Worm (Caenorhabditis elegans) whole organism, young adult: Measurements from ENCODE around the gene C44B12.6.

ENCODE experiments used
- C17E4.6 ChIP-seq: fragments of 200-800 bp; sonication (Bioruptor generic); IDR thresholded peaks from 2 replicates; pipeline ENCODE4 v1.3.6; 2022; ENCODE audit warnings: missing genetic modification reagents, missing genetic modification characterization, missing compliant biosample characterization
- D2030.7 ChIP-seq: fragments of 200-800 bp; sonication (Bioruptor generic); IDR thresholded peaks from 2 replicates; pipeline ENCODE4 v1.3.6; 2022; ENCODE audit warnings: missing genetic modification reagents, missing genetic modification characterization, missing compliant biosample characterization
- F23B12.7 ChIP-seq: sonication (generic microtip); optimal IDR thresholded peaks from 2 replicates; lab custom pipeline; 2017; ENCODE audit warnings: missing genetic modification characterization, mild to moderate bottlenecking, missing compliant biosample characterization, antibody characterized with exemption, moderate library complexity; ENCODE audit not compliant: insufficient read depth
- K12H6.12 ChIP-seq: fragments of 200-800 bp; sonication (Bioruptor generic); optimal IDR thresholded peaks from 2 replicates; lab custom pipeline; 2018; ENCODE audit warnings: mild to moderate bottlenecking, missing genetic modification characterization, missing compliant biosample characterization
- Y53F4B.3 ChIP-seq: fragments of 200-800 bp; sonication (Bioruptor generic); IDR thresholded peaks from 2 replicates; pipeline ENCODE4 v1.3.6; 2022; ENCODE audit warnings: missing genetic modification reagents, missing genetic modification characterization, missing compliant biosample characterization
- Y67H2A.10 ChIP-seq: fragments of 200-800 bp; sonication (Bioruptor generic); conservative IDR thresholded peaks from 2 replicates; pipeline ENCODE4 v1.3.6; 2022; ENCODE audit warnings: missing genetic modification reagents, missing genetic modification characterization, missing compliant biosample characterization
- aptf-3 ChIP-seq: fragments of 200-800 bp; sonication (Bioruptor generic); IDR thresholded peaks from 2 replicates; pipeline ENCODE4 v1.3.6; 2022; ENCODE audit warnings: missing genetic modification characterization, missing compliant biosample characterization
- atf-7 ChIP-seq: sonication (generic microtip); optimal IDR thresholded peaks from 2 replicates; lab custom pipeline; 2017; ENCODE audit warnings: mild to moderate bottlenecking, missing genetic modification characterization, missing compliant biosample characterization
- attf-5 ChIP-seq: fragments of 200-800 bp; sonication (Bioruptor generic); optimal IDR thresholded peaks from 2 replicates; lab custom pipeline; 2018; ENCODE audit warnings: mild to moderate bottlenecking, missing genetic modification characterization, missing compliant biosample characterization
- bed-2 ChIP-seq: fragments of 200-800 bp; sonication (Bioruptor generic); IDR thresholded peaks from 2 replicates; pipeline ENCODE4 v1.3.6; 2022; ENCODE audit warnings: missing genetic modification reagents, missing genetic modification characterization, missing compliant biosample characterization
- cebp-1 ChIP-seq, 2 experiments: fragments of 200-800 bp in 1 of 2; sonication (Bioruptor generic) in 1 of 2; sonication (generic microtip) in 1 of 2; IDR thresholded peaks in 1 of 2; optimal IDR thresholded peaks in 1 of 2; 2 replicates each; pipeline versions ENCODE4 v1.3.6 to Lab custom; 2017 to 2022; ENCODE audit warnings: missing compliant biosample characterization in 2 of 2, missing genetic modification characterization in 2 of 2, mild to moderate bottlenecking in 1 of 2, missing genetic modification reagents in 1 of 2, moderate library complexity in 1 of 2
- ceh-27 ChIP-seq: fragments of 200-800 bp; sonication (Bioruptor generic); optimal IDR thresholded peaks from 2 replicates; lab custom pipeline; 2018; ENCODE audit warnings: mild to moderate bottlenecking, missing genetic modification characterization, moderate library complexity, missing compliant biosample characterization
- ceh-40 ChIP-seq: fragments of 200-800 bp; sonication (Bioruptor generic); IDR thresholded peaks from 2 replicates; pipeline ENCODE4 v1.3.6; 2022; ENCODE audit warnings: missing genetic modification characterization, missing compliant biosample characterization
- dox-1 ChIP-seq: fragments of 200-800 bp; sonication (Bioruptor generic); IDR thresholded peaks from 2 replicates; pipeline ENCODE4 v1.3.6; 2022; ENCODE audit warnings: missing genetic modification reagents, missing genetic modification characterization, missing compliant biosample characterization
- dpl-1 ChIP-seq: fragments of 150-350 bp; optimal IDR thresholded peaks from 2 replicates; lab custom pipeline; 2014; ENCODE audit warnings: missing biosample characterization, missing genetic modification reagents, missing genetic modification characterization
- egl-18 ChIP-seq: fragments of 200-800 bp; sonication (Bioruptor generic); IDR thresholded peaks from 2 replicates; pipeline ENCODE4 v1.3.6; 2022; ENCODE audit warnings: missing genetic modification reagents, missing genetic modification characterization, missing compliant biosample characterization
- egl-44 ChIP-seq: fragments of 200-800 bp; sonication (Bioruptor generic); IDR thresholded peaks from 2 replicates; pipeline ENCODE4 v1.3.6; 2022; ENCODE audit warnings: missing genetic modification reagents, missing genetic modification characterization, missing compliant biosample characterization
- egrh-3 ChIP-seq: fragments of 200-800 bp; sonication (Bioruptor generic); IDR thresholded peaks from 2 replicates; pipeline ENCODE4 v1.3.6; 2022; ENCODE audit warnings: missing genetic modification reagents, missing genetic modification characterization, missing compliant biosample characterization
- ets-4 ChIP-seq: fragments of 200-800 bp; sonication (Bioruptor generic); optimal IDR thresholded peaks from 2 replicates; lab custom pipeline; 2018; ENCODE audit warnings: mild to moderate bottlenecking, missing genetic modification characterization, missing compliant biosample characterization
- hmg-1.2 ChIP-seq: fragments of 200-800 bp; sonication (Bioruptor generic); IDR thresholded peaks from 2 replicates; pipeline ENCODE4 v1.3.6; 2022; ENCODE audit warnings: missing genetic modification reagents, missing genetic modification characterization, missing compliant biosample characterization
- lin-54 ChIP-seq: fragments of 200-800 bp; sonication (Bioruptor generic); optimal IDR thresholded peaks from 2 replicates; lab custom pipeline; 2018; ENCODE audit warnings: mild to moderate bottlenecking, missing genetic modification characterization, missing compliant biosample characterization
- lsl-1 ChIP-seq: fragments of 200-800 bp; sonication (Bioruptor generic); optimal IDR thresholded peaks from 2 replicates; lab custom pipeline; 2018; ENCODE audit warnings: mild to moderate bottlenecking, missing genetic modification characterization, moderate library complexity, missing compliant biosample characterization
- madf-3 ChIP-seq: fragments of 200-800 bp; sonication (Bioruptor generic); IDR thresholded peaks from 2 replicates; pipeline ENCODE4 v1.3.6; 2022; ENCODE audit warnings: missing genetic modification reagents, missing genetic modification characterization, missing compliant biosample characterization
- mcd-1 ChIP-seq: fragments of 200-800 bp; sonication (Bioruptor generic); IDR thresholded peaks from 2 replicates; pipeline ENCODE4 v1.3.6; 2022; ENCODE audit warnings: missing genetic modification reagents, missing genetic modification characterization, missing compliant biosample characterization
- nfyb-1 ChIP-seq: fragments of 200-800 bp; sonication (Bioruptor generic); IDR thresholded peaks from 2 replicates; pipeline ENCODE4 v1.3.6; 2022; ENCODE audit warnings: missing genetic modification reagents, missing genetic modification characterization, missing compliant biosample characterization
- nhr-27 ChIP-seq: fragments of 200-800 bp; sonication (Bioruptor generic); optimal IDR thresholded peaks from 2 replicates; lab custom pipeline; 2018; ENCODE audit warnings: mild to moderate bottlenecking, missing genetic modification characterization, moderate library complexity, missing compliant biosample characterization
- nhr-90 ChIP-seq: sonication (generic microtip); optimal IDR thresholded peaks from 2 replicates; lab custom pipeline; 2016; ENCODE audit warnings: missing genotype, mild to moderate bottlenecking, missing genetic modification characterization, missing compliant biosample characterization
- repo-1 ChIP-seq: sonication (generic microtip); optimal IDR thresholded peaks from 2 replicates; lab custom pipeline; 2017; ENCODE audit warnings: mild to moderate bottlenecking, missing genetic modification characterization, missing compliant biosample characterization
- sptf-2 ChIP-seq: fragments of 200-800 bp; sonication (Bioruptor generic); optimal IDR thresholded peaks from 2 replicates; lab custom pipeline; 2018; ENCODE audit warnings: mild to moderate bottlenecking, missing genetic modification characterization, missing compliant biosample characterization
- tbp1 ChIP-seq: fragments of 200-800 bp; sonication (Bioruptor generic); optimal IDR thresholded peaks from 2 replicates; lab custom pipeline; 2018; ENCODE audit warnings: mild to moderate bottlenecking, missing genetic modification characterization, missing compliant biosample characterization
- tlf-1 ChIP-seq: fragments of 200-800 bp; sonication (Bioruptor generic); optimal IDR thresholded peaks from 2 replicates; lab custom pipeline; 2018; ENCODE audit warnings: mild to moderate bottlenecking, missing genetic modification characterization, missing compliant biosample characterization
- xnd-1 ChIP-seq: sonication (generic microtip); optimal IDR thresholded peaks from 2 replicates; lab custom pipeline; 2016; ENCODE audit warnings: missing genotype, missing genetic modification reagents, missing genetic modification characterization, missing compliant biosample characterization
- ztf-3 ChIP-seq: fragments of 200-800 bp; sonication (Bioruptor generic); optimal IDR thresholded peaks from 2 replicates; lab custom pipeline; 2018; ENCODE audit warnings: mild to moderate bottlenecking, missing genetic modification characterization, missing compliant biosample characterization

Gene C44B12.6

ce11 chrIV:1176613-1177012 is 40.1 kb upstream of the C44B12.6 start:
- TF ChIP-seq madf-3 (GFP tag; lab: Robert Waterston, UW) (no peak), ztf-3 (GFP tag; lab: Kevin White, UChicago) (no peak), nhr-90 (tag; lab: Kevin White, UChicago) (no peak), ets-4 (no peak), xnd-1 (no peak), Y53F4B.3 (GFP tag; lab: Robert Waterston, UW) (no peak), repo-1 (tag; lab: Kevin White, UChicago) (no peak), sptf-2 (GFP tag; lab: Kevin White, UChicago) (no peak)

- TF ChIP-seq lsl-1 (GFP tag; lab: Kevin White, UChicago) (peak; percentile 45), D2030.7 (GFP tag; lab: Robert Waterston, UW) (no peak), K12H6.12 (no peak)
These were observed 37.9 kb upstream of the C44B12.6 start for ce11 chrIV:1174411-1174810.

ce11 chrIV:1170408-1170807 is 33.9 kb upstream of the C44B12.6 start, which contains the start of gene cec-2:
Gene cec-2 (plus strand): TSS chrIV:1170708.
- TF ChIP-seq bed-2 (GFP tag; lab: Robert Waterston, UW) (no peak), tlf-1 (GFP tag; lab: Kevin White, UChicago) (no peak), madf-3 (GFP tag; lab: Robert Waterston, UW) (no peak), Y67H2A.10 (GFP tag; lab: Robert Waterston, UW) (no peak), dpl-1 (GFP tag; lab: Kevin White, UChicago) (no peak), tbp1 (GFP tag; lab: Kevin White, UChicago) (no peak), egl-18 (no peak), ceh-40 (GFP tag; lab: Robert Waterston, UW) (no peak), mcd-1 (GFP tag; lab: Robert Waterston, UW) (no peak), nfyb-1 (no peak), C17E4.6 (GFP tag; lab: Robert Waterston, UW) (no peak), F23B12.7 (no peak), nhr-27 (no peak)

DNA sequence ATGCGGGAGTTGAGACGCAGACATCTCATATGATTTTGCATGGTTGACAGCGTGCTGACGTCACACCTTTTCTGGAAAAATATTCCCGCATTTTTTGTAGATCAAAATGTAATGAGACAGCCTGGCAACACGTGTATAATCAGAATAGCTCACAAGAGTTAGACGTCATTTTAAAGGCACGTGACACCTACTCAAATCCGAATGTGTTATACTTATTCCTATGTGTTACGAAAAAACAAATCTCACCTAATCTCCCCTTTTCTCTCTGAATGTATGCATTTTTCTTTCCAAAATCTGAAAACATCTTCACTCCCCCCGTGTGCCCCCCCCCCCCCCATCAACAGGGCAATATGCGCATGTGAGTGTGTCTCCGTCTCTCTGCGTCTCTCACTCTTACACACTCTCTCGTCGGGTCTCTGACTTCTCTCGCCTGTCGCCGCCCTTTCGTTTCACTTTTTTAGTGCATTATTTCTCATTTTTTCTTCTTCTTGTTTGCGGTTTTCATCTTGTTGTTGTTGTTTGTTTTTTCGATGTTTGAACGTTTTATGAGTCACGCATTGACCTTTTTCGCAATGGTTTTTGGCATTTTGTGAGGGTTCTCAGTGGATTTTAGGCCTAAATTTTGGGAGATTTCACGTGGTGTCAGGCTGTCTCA is 31.9 kb upstream of the C44B12.6 start:
- TF ChIP-seq egrh-3 (GFP tag; lab: Robert Waterston, UW) (peak; percentile 65; the same call in 1 of the 2 replicates), dox-1 (GFP tag; lab: Robert Waterston, UW) (peak; percentile 71), nfyb-1 (0 out of 2 replicates have a peak, but pooled peaks have one; percentile 26), aptf-3 (GFP tag; lab: Robert Waterston, UW) (no peak), cebp-1 (GFP tag; IDR thresholded peaks at IDR 0.05; lab: Robert Waterston, UW) (no peak), cebp-1 (tag; optimal IDR thresholded peaks at IDR 0.05; lab: Kevin White, UChicago) (peak; percentile 65), hmg-1.2 (peak; percentile 98), attf-5 (GFP tag; lab: Kevin White, UChicago) (peak; percentile 66), egl-44 (GFP tag; lab: Robert Waterston, UW) (no peak), atf-7 (tag; lab: Kevin White, UChicago) (no peak), lin-54 (peak; percentile 15), mcd-1 (GFP tag; lab: Robert Waterston, UW) (peak; percentile 50; the same call in 1 of the 2 replicates), K12H6.12 (peak; percentile 25), C17E4.6 (GFP tag; lab: Robert Waterston, UW) (no peak), ceh-27 (GFP tag; lab: Kevin White, UChicago) (peak; percentile 65)
